Worm (Caenorhabditis elegans) whole organism, L3 larva: ENCODE measurements around the gene F43B10.1.

Source experiments
- R02D3.7 ChIP-seq: fragments of 150-350 bp; optimal IDR thresholded peaks from 2 replicates; lab custom pipeline; 2014; ENCODE audit warnings: missing biosample characterization, missing genetic modification characterization
- jun-1 ChIP-seq: fragments of 150-350 bp; optimal IDR thresholded peaks from 2 replicates; lab custom pipeline; 2014; ENCODE audit warnings: missing biosample characterization, missing genetic modification reagents, missing genetic modification characterization
- mml-1 ChIP-seq: fragments of 150-350 bp; sonication (generic microtip); optimal IDR thresholded peaks from 3 replicates; lab custom pipeline; 2014; ENCODE audit warnings: missing biosample characterization, missing genetic modification characterization
- nhr-237 ChIP-seq: fragments of 150-350 bp; optimal IDR thresholded peaks from 2 replicates; lab custom pipeline; 2014; ENCODE audit warnings: missing biosample characterization, missing genetic modification characterization
- nhr-77 ChIP-seq: fragments of 150-350 bp; optimal IDR thresholded peaks from 2 replicates; lab custom pipeline; 2014; ENCODE audit warnings: missing biosample characterization, missing genetic modification characterization
- pqm-1 ChIP-seq: fragments of 150-350 bp; optimal IDR thresholded peaks from 2 replicates; lab custom pipeline; 2017; ENCODE audit warnings: missing biosample characterization, missing genetic modification characterization, inconsistent platforms

DNA sequence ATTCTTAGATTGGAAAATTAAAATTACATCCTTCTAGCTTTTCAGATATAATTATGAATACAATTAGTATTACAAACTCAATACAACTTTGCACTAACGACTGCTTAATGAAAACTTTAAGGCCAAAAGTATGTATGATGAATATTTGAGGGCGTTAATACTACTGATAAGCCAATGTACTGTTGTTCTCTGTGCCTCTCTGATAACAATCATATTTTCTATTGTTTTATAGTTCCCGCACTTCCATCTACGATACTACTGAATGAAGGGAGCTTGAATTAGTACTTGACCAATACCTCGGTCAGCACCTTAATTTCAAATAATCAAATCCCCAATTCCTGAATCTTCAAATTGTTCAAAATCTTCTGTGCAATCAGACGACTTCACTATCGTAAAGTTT, 6.5 kb upstream of the F43B10.1 start:
- TF ChIP-seq nhr-77 (tag; lab: Kevin White, UChicago) (no peak), pqm-1 (peak; percentile 82), mml-1 (no peak), jun-1 (tag; lab: Kevin White, UChicago) (no peak), nhr-237 (tag; lab: Kevin White, UChicago) (no peak), R02D3.7 (tag; lab: Kevin White, UChicago) (no peak)
